Worm (Caenorhabditis elegans) whole organism, L4 larva: Measurements from ENCODE around the gene Y45G5AL.1.
A peak's percentile ranks its signal among the peaks of the same experiment; 100 is the strongest.

Source experiments
- D1046.2 ChIP-seq: fragments of 200-800 bp; sonication (Bioruptor generic); IDR thresholded peaks from 2 replicates; pipeline ENCODE4 v1.3.6; 2022; ENCODE audit warnings: missing genetic modification characterization, missing compliant biosample characterization
- F49E8.2 ChIP-seq: sonication (generic microtip); optimal IDR thresholded peaks from 2 replicates; lab custom pipeline; 2016; ENCODE audit warnings: missing compliant biosample characterization, mild to moderate bottlenecking, missing genetic modification characterization, borderline replicate concordance
- T20F7.1 ChIP-seq: fragments of 200-800 bp; sonication (Bioruptor generic); optimal IDR thresholded peaks from 2 replicates; lab custom pipeline; 2018; ENCODE audit warnings: mild to moderate bottlenecking, missing genetic modification characterization, missing compliant biosample characterization
- Y48G9A.11 ChIP-seq: fragments of 200-800 bp; sonication (Bioruptor generic); IDR thresholded peaks from 2 replicates; pipeline ENCODE4 v1.3.6; 2022; ENCODE audit warnings: missing genetic modification reagents, missing genetic modification characterization, missing compliant biosample characterization
- Y5F2A.4 ChIP-seq: fragments of 200-800 bp; sonication (Bioruptor generic); optimal IDR thresholded peaks from 2 replicates; lab custom pipeline; 2018; ENCODE audit warnings: mild to moderate bottlenecking, missing genetic modification characterization, missing compliant biosample characterization
- ZK546.5 ChIP-seq, 2 experiments: sonication (generic microtip); optimal IDR thresholded peaks; 2 replicates each; lab custom pipeline; 2017; ENCODE audit warnings: missing biosample characterization in 2 of 2, missing genetic modification characterization in 2 of 2
- aly-2 ChIP-seq: sonication (generic microtip); optimal IDR thresholded peaks from 2 replicates; lab custom pipeline; 2018; ENCODE audit warnings: missing biosample characterization, missing genetic modification characterization
- arid-1 ChIP-seq: fragments of 200-800 bp; sonication (Bioruptor generic); conservative IDR thresholded peaks from 2 replicates; pipeline ENCODE4 v1.3.6; 2022; ENCODE audit warnings: missing genetic modification reagents, missing genetic modification characterization, missing compliant biosample characterization
- ceh-44 ChIP-seq: fragments of 200-800 bp; sonication (Bioruptor generic); IDR thresholded peaks from 2 replicates; pipeline ENCODE4 v1.3.6; 2022; ENCODE audit warnings: missing genetic modification reagents, missing genetic modification characterization, missing compliant biosample characterization
- ceh-82 ChIP-seq: sonication (generic microtip); optimal IDR thresholded peaks from 2 replicates; lab custom pipeline; 2017; ENCODE audit warnings: missing biosample characterization, missing genetic modification characterization
- daf-16 ChIP-seq, 3 experiments: sonication (generic microtip); optimal IDR thresholded peaks; 2 replicates each; lab custom pipeline; 2016 to 2017; ENCODE audit warnings: missing genetic modification characterization in 3 of 3, missing genetic modification reagents in 3 of 3, mild to moderate bottlenecking in 2 of 3, missing compliant biosample characterization in 2 of 3, missing biosample characterization in 1 of 3, moderate library complexity in 1 of 3
- dmd-8 ChIP-seq: fragments of 200-800 bp; sonication (Bioruptor generic); IDR thresholded peaks from 2 replicates; pipeline ENCODE4 v1.3.6; 2022; ENCODE audit warnings: missing genetic modification characterization, missing compliant biosample characterization
- dpl-1 ChIP-seq: fragments of 150-350 bp; optimal IDR thresholded peaks from 2 replicates; lab custom pipeline; 2014; ENCODE audit warnings: missing biosample characterization, missing genetic modification reagents, missing genetic modification characterization
- egl-27 ChIP-seq: sonication (generic microtip); optimal IDR thresholded peaks from 3 replicates; lab custom pipeline; 2017; ENCODE audit warnings: missing biosample characterization, missing genetic modification reagents, missing genetic modification characterization
- fkh-10 ChIP-seq: fragments of 150-350 bp; optimal IDR thresholded peaks from 2 replicates; lab custom pipeline; 2014; ENCODE audit warnings: missing biosample characterization, missing genetic modification reagents, missing genetic modification characterization
- fos-1 ChIP-seq: fragments of 150-350 bp; optimal IDR thresholded peaks from 2 replicates; lab custom pipeline; 2014; ENCODE audit warnings: missing biosample characterization, missing genetic modification characterization
- hlh-11 ChIP-seq: fragments of 200-800 bp; sonication (Bioruptor generic); optimal IDR thresholded peaks from 2 replicates; lab custom pipeline; 2018; ENCODE audit warnings: mild to moderate bottlenecking, missing genetic modification characterization, missing compliant biosample characterization
- mxl-2 ChIP-seq: fragments of 200-800 bp; sonication (Bioruptor generic); conservative IDR thresholded peaks from 2 replicates; pipeline ENCODE4 v1.3.6; 2022; ENCODE audit warnings: missing genetic modification reagents, missing genetic modification characterization, missing compliant biosample characterization
- mxl-3 ChIP-seq: fragments of 200-800 bp; sonication (Bioruptor generic); optimal IDR thresholded peaks from 2 replicates; lab custom pipeline; 2018; ENCODE audit warnings: mild to moderate bottlenecking, missing genetic modification characterization, missing compliant biosample characterization
- nhr-10 ChIP-seq: fragments of 150-350 bp; optimal IDR thresholded peaks from 2 replicates; lab custom pipeline; 2014; ENCODE audit warnings: missing biosample characterization, missing genetic modification characterization
- nhr-11 ChIP-seq: fragments of 150-350 bp; optimal IDR thresholded peaks from 2 replicates; lab custom pipeline; 2014; ENCODE audit warnings: missing biosample characterization, missing genetic modification characterization
- nhr-28 ChIP-seq: fragments of 150-350 bp; optimal IDR thresholded peaks from 2 replicates; lab custom pipeline; 2014; ENCODE audit warnings: missing biosample characterization, missing genetic modification characterization
- nhr-41 ChIP-seq: fragments of 200-800 bp; sonication (Bioruptor generic); IDR thresholded peaks from 2 replicates; pipeline ENCODE4 v1.3.6; 2022; ENCODE audit warnings: missing genetic modification reagents, missing genetic modification characterization, missing compliant biosample characterization
- nhr-76 ChIP-seq: fragments of 150-350 bp; optimal IDR thresholded peaks from 2 replicates; lab custom pipeline; 2014; ENCODE audit warnings: missing biosample characterization, missing genetic modification characterization
- rbr-2 ChIP-seq: sonication (generic microtip); optimal IDR thresholded peaks from 2 replicates; lab custom pipeline; 2016; ENCODE audit warnings: missing genotype, missing genetic modification characterization, missing compliant biosample characterization
- set-16 ChIP-seq: fragments of 200-800 bp; sonication (Bioruptor generic); IDR thresholded peaks from 2 replicates; pipeline ENCODE4 v1.3.6; 2022; ENCODE audit warnings: missing genetic modification reagents, missing genetic modification characterization, missing compliant biosample characterization
- skn-1 ChIP-seq: fragments of 150-350 bp; optimal IDR thresholded peaks from 2 replicates; lab custom pipeline; 2014; ENCODE audit warnings: missing biosample characterization, missing genetic modification characterization
- snpc-4 ChIP-seq: fragments of 150-350 bp; optimal IDR thresholded peaks from 2 replicates; lab custom pipeline; 2014; ENCODE audit warnings: missing biosample characterization, missing genetic modification characterization
- unc-39 ChIP-seq: sonication (generic microtip); optimal IDR thresholded peaks from 2 replicates; lab custom pipeline; 2017; ENCODE audit warnings: missing biosample characterization, missing genetic modification characterization
- unc-62 ChIP-seq, 3 experiments: fragments of 150-350 bp in 1 of 3; sonication (generic microtip); optimal IDR thresholded peaks in 2 of 3; peaks in 1 of 3; 1 replicate in 1 of 3; 2 replicates in 2 of 3; lab custom pipeline; 2014 to 2017; ENCODE audit warnings: missing biosample characterization in 3 of 3, missing genetic modification characterization in 3 of 3, missing genetic modification reagents in 3 of 3, missing genotype in 1 of 3
- vab-7 ChIP-seq: fragments of 200-800 bp; sonication (Bioruptor generic); IDR thresholded peaks from 2 replicates; pipeline ENCODE4 v1.3.6; 2022; ENCODE audit warnings: missing genetic modification reagents, missing genetic modification characterization, missing compliant biosample characterization
- zfp-3 ChIP-seq: fragments of 200-800 bp; sonication (Bioruptor generic); conservative IDR thresholded peaks from 2 replicates; pipeline ENCODE4 v1.3.6; 2022; ENCODE audit warnings: missing genetic modification reagents, missing genetic modification characterization, missing compliant biosample characterization
- ztf-11 ChIP-seq: fragments of 150-350 bp; optimal IDR thresholded peaks from 2 replicates; lab custom pipeline; 2014; ENCODE audit warnings: missing biosample characterization, missing genetic modification characterization

Y45G5AL.1 gene

ce11 chrV:4151400-4151799 lies 7.1 kb downstream of the Y45G5AL.1 start:
- TF ChIP-seq set-16 (GFP tag; lab: Robert Waterston, UW) (peak; percentile 57), nhr-10 (tag; lab: Kevin White, UChicago) (no peak)

DNA sequence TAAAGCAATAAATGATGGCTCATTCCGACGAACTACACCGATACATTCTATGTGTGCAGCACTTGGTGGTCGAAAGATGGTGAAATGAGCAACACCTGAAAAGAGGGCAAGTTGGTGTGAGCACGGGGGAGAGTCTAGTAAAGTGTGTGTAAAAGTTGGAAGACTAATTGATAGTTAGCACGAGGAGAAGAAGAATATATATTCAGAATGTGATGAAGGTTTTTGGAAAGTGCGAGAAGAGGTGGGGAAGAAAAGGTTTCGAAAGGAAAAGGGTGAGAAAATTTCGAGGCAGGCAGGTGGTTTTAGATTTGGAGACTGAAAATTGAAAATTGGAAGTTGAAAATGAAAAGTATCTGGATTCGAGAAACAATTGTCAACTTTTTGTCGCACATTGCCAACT lies 7.9 kb downstream of the Y45G5AL.1 start, which contains the start of gene Y45G5AM.6:
TSS of gene Y45G5AM.6 (minus strand) at position 101 of the 400 bp plus-strand sequence.
- no peak for TF ChIP-seq ZK546.5 (tag; optimal IDR thresholded peaks at IDR 0.05; lab: Kevin White, UChicago)
- no peak for TF ChIP-seq nhr-11
- no peak for TF ChIP-seq ztf-11 (tag; lab: Kevin White, UChicago)
- TF ChIP-seq zfp-3 (GFP tag; lab: Robert Waterston, UW), result no peak
- no peak for TF ChIP-seq T20F7.1 (GFP tag; lab: Kevin White, UChicago)
- TF ChIP-seq, all 104 proteins: peak for 0

DNA sequence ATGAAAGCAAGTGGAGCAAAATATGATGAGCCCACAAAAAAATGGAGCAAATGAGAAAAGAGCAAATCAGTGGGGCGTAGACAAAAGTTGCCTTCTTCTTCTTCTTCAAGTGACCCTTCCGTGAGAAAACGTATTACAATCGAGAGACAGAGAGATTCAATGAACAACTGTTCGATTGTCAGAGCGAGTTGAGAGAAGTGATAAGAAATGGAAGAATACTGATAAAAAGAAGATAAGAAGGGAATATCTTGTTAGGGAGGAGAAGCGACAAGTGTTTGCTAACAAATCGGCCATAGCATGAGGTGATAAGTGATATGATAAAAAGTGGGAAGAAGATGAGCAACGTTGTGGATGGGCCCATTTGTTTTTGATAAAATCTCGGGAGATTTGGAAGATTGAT lies 13.0 kb downstream of the Y45G5AL.1 start:
- TF ChIP-seq ceh-44 (no peak), daf-16 (GFP tag; optimal IDR thresholded peaks at IDR 0.05; lab: Kevin White, UChicago) (peak in 1 of 2 experiments; percentile 40), daf-16 (tag; optimal IDR thresholded peaks at IDR 0.05; lab: Kevin White, UChicago) (no peak), dmd-8 (no peak), nhr-28 (tag; lab: Kevin White, UChicago) (peak; percentile 32), rbr-2 (no peak), snpc-4 (tag; lab: Kevin White, UChicago) (no peak), nhr-11 (peak; percentile 20), unc-62 (GFP tag; optimal IDR thresholded peaks at IDR 0.05 in 1 of 2; lab: Kevin White, UChicago) (peak in 1 of 2 experiments; percentile 72), unc-62 (tag; optimal IDR thresholded peaks at IDR 0.05; lab: Kevin White, UChicago) (no peak), mxl-3 (peak; percentile 13), fkh-10 (GFP tag; lab: Kevin White, UChicago) (no peak), Y5F2A.4 (no peak), nhr-10 (tag; lab: Kevin White, UChicago) (no peak), aly-2 (tag; lab: Kevin White, UChicago) (no peak), hlh-11 (tag; lab: Kevin White, UChicago) (peak; percentile 46), unc-39 (tag; lab: Kevin White, UChicago) (no peak)

DNA sequence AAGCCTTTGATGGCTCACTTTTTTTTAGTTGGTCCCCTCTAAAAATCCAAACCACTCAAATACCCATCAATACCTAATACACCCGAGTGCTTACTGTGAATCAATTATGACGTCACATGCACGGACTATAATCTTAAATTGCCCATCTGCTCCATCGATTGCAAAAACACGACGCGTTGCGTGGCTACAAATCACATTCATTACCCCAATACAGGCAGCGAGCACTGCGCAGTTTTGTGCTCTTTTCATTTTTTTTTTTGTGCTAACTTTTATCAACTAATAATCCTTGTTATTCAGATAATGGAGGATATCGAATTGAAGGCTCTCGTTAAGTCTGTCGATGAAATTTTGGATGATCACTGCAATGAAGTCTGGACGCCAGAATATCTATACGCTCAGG lies 15.8 kb downstream of the Y45G5AL.1 start, which contains the start of gene Y45G5AM.5:
TSS of gene Y45G5AM.5 (plus strand) at position 301 of the 400 bp plus-strand sequence.
- TF ChIP-seq vab-7 (no peak), unc-62 (GFP tag; optimal IDR thresholded peaks at IDR 0.05 in 1 of 2; lab: Kevin White, UChicago) (peak in 1 of 2 experiments; percentile 27), unc-62 (tag; optimal IDR thresholded peaks at IDR 0.05; lab: Kevin White, UChicago) (no peak), nhr-28 (tag; lab: Kevin White, UChicago) (no peak)

- TF ChIP-seq arid-1 (no peak), skn-1 (tag; lab: Kevin White, UChicago) (no peak), nhr-76 (tag; lab: Kevin White, UChicago) (no peak), nhr-41 (GFP tag; lab: Robert Waterston, UW) (no peak), egl-27 (tag; lab: Kevin White, UChicago) (no peak), dpl-1 (GFP tag; lab: Kevin White, UChicago) (no peak), F49E8.2 (tag; lab: Kevin White, UChicago) (no peak), fos-1 (no peak), Y48G9A.11 (GFP tag; lab: Robert Waterston, UW) (no peak), ceh-44 (no peak), mxl-2 (no peak), ceh-82 (tag; lab: Kevin White, UChicago) (no peak), hlh-11 (tag; lab: Kevin White, UChicago) (no peak), unc-39 (tag; lab: Kevin White, UChicago) (no peak), D1046.2 (GFP tag; lab: Robert Waterston, UW) (no peak), unc-62 (GFP tag; optimal IDR thresholded peaks at IDR 0.05 in 1 of 2; lab: Kevin White, UChicago) (no peak), unc-62 (tag; optimal IDR thresholded peaks at IDR 0.05; lab: Kevin White, UChicago) (no peak)
Observed at ce11 chrV:4162922-4163321, 18.6 kb downstream of the Y45G5AL.1 start, which contains the start of gene Y45G5AM.4. TSS of gene Y45G5AM.4 (plus strand) at chrV:4163222.
